Worm (Caenorhabditis elegans): ENCODE data around the gene col-77.

DNA sequence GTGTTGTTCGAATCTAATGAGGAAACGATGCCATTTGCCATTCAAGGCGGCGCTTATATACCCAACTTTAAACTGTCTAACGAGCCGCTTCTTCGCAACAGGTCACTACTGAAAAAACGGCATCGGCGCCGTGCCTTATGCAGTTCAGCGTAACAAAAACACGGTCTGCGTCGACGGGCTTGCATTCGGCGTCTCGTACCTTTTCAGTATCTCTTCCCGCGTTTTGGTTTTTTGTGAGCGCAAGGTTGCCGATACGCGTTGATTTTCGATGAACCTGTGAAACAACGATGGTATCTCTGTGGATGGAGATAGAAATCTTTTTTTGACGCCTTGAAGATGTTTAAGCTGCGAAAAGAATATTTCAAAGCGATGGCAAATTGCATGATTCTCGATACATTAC, at the start of gene col-77:
- TF ChIP-seq F13C5.2 (tag; optimal IDR thresholded peaks at IDR 0.05) (no peak), ceh-13 (GFP tag; optimal IDR thresholded peaks at IDR 0.05) (no peak), tbx-37 (GFP tag; conservative IDR thresholded peaks at IDR 0.05) (no peak), ama-1 (optimal IDR thresholded peaks at IDR 0.05) (no peak), tbx-11 (GFP tag; IDR thresholded peaks at IDR 0.05) (no peak)

Data from whole organism, early embryonic.